Worm (Caenorhabditis elegans) whole organism, late embryonic: ENCODE data around the gene C04G6.13.

Experiments used
- C08G9.2 ChIP-seq: sonication (generic microtip); optimal IDR thresholded peaks from 2 replicates; lab custom pipeline; 2016; ENCODE audit warnings: mild to moderate bottlenecking, missing genetic modification characterization, moderate library complexity, missing compliant biosample characterization
- K09A11.1 ChIP-seq: sonication (generic microtip); optimal IDR thresholded peaks from 2 replicates; lab custom pipeline; 2017; ENCODE audit warnings: antibody characterized with exemption, mild to moderate bottlenecking, missing genetic modification characterization, missing compliant biosample characterization; ENCODE audit not compliant: insufficient read depth
- T23F11.4 ChIP-seq: fragments of 200-800 bp; sonication (Bioruptor generic); optimal IDR thresholded peaks from 2 replicates; lab custom pipeline; 2018; ENCODE audit warnings: mild to moderate bottlenecking, missing genetic modification characterization, missing compliant biosample characterization
- Y22D7AL.16 ChIP-seq: sonication (generic microtip); optimal IDR thresholded peaks from 2 replicates; lab custom pipeline; 2016; ENCODE audit warnings: missing genetic modification characterization, missing compliant biosample characterization
- ahr-1 ChIP-seq: sonication (generic microtip); optimal IDR thresholded peaks from 2 replicates; lab custom pipeline; 2016; ENCODE audit warnings: missing genetic modification characterization, missing compliant biosample characterization
- ama-1 ChIP-seq: fragments of 150-350 bp; optimal IDR thresholded peaks from 2 replicates; lab custom pipeline; 2014
- ceh-18 ChIP-seq: sonication (generic microtip); optimal IDR thresholded peaks from 2 replicates; lab custom pipeline; 2016; ENCODE audit warnings: missing genetic modification characterization, missing compliant biosample characterization
- ceh-19 ChIP-seq: fragments of 200-800 bp; sonication (Bioruptor generic); optimal IDR thresholded peaks from 2 replicates; lab custom pipeline; 2018; ENCODE audit warnings: mild to moderate bottlenecking, missing genetic modification characterization, missing compliant biosample characterization
- ceh-30 ChIP-seq: fragments of 150-350 bp; optimal IDR thresholded peaks from 2 replicates; lab custom pipeline; 2014; ENCODE audit warnings: missing biosample characterization, missing genetic modification characterization
- ceh-34 ChIP-seq: sonication (generic microtip); optimal IDR thresholded peaks from 2 replicates; lab custom pipeline; 2016; ENCODE audit warnings: mild to moderate bottlenecking, missing genetic modification characterization, missing compliant biosample characterization
- ceh-45 ChIP-seq: fragments of 200-800 bp; sonication (Bioruptor generic); IDR thresholded peaks from 2 replicates; pipeline ENCODE4 v1.3.6; 2022; ENCODE audit warnings: missing genetic modification reagents, missing genetic modification characterization, missing compliant biosample characterization
- ceh-48 ChIP-seq: sonication (generic microtip); optimal IDR thresholded peaks from 2 replicates; lab custom pipeline; 2016; ENCODE audit warnings: missing genetic modification characterization, inconsistent platforms, missing compliant biosample characterization
- che-1 ChIP-seq: sonication (generic microtip); optimal IDR thresholded peaks from 2 replicates; lab custom pipeline; 2016; ENCODE audit warnings: mild to moderate bottlenecking, missing genetic modification characterization, missing compliant biosample characterization
- elt-2 ChIP-seq: sonication (generic microtip); optimal IDR thresholded peaks from 2 replicates; lab custom pipeline; 2016; ENCODE audit warnings: missing genetic modification reagents, missing genetic modification characterization, missing compliant biosample characterization
- ets-4 ChIP-seq: sonication (generic microtip); optimal IDR thresholded peaks from 2 replicates; lab custom pipeline; 2016; ENCODE audit warnings: missing genetic modification characterization, missing compliant biosample characterization
- fkh-10 ChIP-seq: fragments of 150-350 bp; optimal IDR thresholded peaks from 2 replicates; lab custom pipeline; 2014; ENCODE audit warnings: missing biosample characterization, missing genetic modification reagents, missing genetic modification characterization
- fkh-6 ChIP-seq: sonication (generic microtip); optimal IDR thresholded peaks from 2 replicates; lab custom pipeline; 2016; ENCODE audit warnings: missing genetic modification characterization, missing compliant biosample characterization
- gmeb-2 ChIP-seq: sonication (generic microtip); optimal IDR thresholded peaks from 2 replicates; lab custom pipeline; 2016; ENCODE audit warnings: missing genetic modification characterization, inconsistent platforms, missing compliant biosample characterization
- hlh-30 ChIP-seq: sonication (generic microtip); optimal IDR thresholded peaks from 2 replicates; lab custom pipeline; 2017; ENCODE audit warnings: antibody characterized with exemption, missing genetic modification characterization, missing compliant biosample characterization; ENCODE audit not compliant: insufficient read depth
- hlh-8 ChIP-seq: sonication (generic microtip); optimal IDR thresholded peaks from 2 replicates; lab custom pipeline; 2016; ENCODE audit warnings: missing genotype, missing genetic modification characterization, missing compliant biosample characterization
- lim-6 ChIP-seq: sonication (generic microtip); optimal IDR thresholded peaks from 2 replicates; lab custom pipeline; 2016; ENCODE audit warnings: missing genetic modification characterization, missing compliant biosample characterization
- mec-3 ChIP-seq: sonication (generic microtip); optimal IDR thresholded peaks from 2 replicates; lab custom pipeline; 2016; ENCODE audit warnings: borderline replicate concordance, missing genetic modification characterization, missing compliant biosample characterization
- nfya-1 ChIP-seq: sonication (generic microtip); optimal IDR thresholded peaks from 2 replicates; lab custom pipeline; 2017; ENCODE audit warnings: missing genetic modification characterization, mild to moderate bottlenecking, missing compliant biosample characterization, antibody characterized with exemption, moderate library complexity
- nhr-11 ChIP-seq: fragments of 150-350 bp; optimal IDR thresholded peaks from 2 replicates; lab custom pipeline; 2014; ENCODE audit warnings: missing biosample characterization, missing genetic modification characterization
- npax-4 ChIP-seq: sonication (generic microtip); optimal IDR thresholded peaks from 2 replicates; lab custom pipeline; 2016; ENCODE audit warnings: missing genetic modification characterization, missing compliant biosample characterization
- odd-2 ChIP-seq: sonication (generic microtip); optimal IDR thresholded peaks from 2 replicates; lab custom pipeline; 2017; ENCODE audit warnings: antibody characterized with exemption, mild to moderate bottlenecking, missing genetic modification characterization, missing compliant biosample characterization
- pag-3 ChIP-seq: sonication (generic microtip); optimal IDR thresholded peaks from 2 replicates; lab custom pipeline; 2016; ENCODE audit warnings: missing compliant biosample characterization, missing genetic modification characterization, borderline replicate concordance
- pat-9 ChIP-seq: fragments of 200-800 bp; sonication (Bioruptor generic); optimal IDR thresholded peaks from 2 replicates; lab custom pipeline; 2018; ENCODE audit warnings: mild to moderate bottlenecking, missing genetic modification characterization, moderate library complexity, missing compliant biosample characterization
- pax-1 ChIP-seq: fragments of 150-350 bp; optimal IDR thresholded peaks from 2 replicates; lab custom pipeline; 2014; ENCODE audit warnings: missing biosample characterization, missing genetic modification characterization
- pha-4 ChIP-seq: fragments of 150-350 bp; optimal IDR thresholded peaks from 2 replicates; lab custom pipeline; 2018; ENCODE audit warnings: missing biosample characterization, missing genetic modification reagents, missing genetic modification characterization
- pros-1 ChIP-seq: fragments of 150-350 bp; optimal IDR thresholded peaks from 2 replicates; lab custom pipeline; 2014; ENCODE audit warnings: missing biosample characterization, missing genetic modification reagents, missing genetic modification characterization
- ref-2 ChIP-seq: sonication (generic microtip); optimal IDR thresholded peaks from 2 replicates; lab custom pipeline; 2016; ENCODE audit warnings: missing genetic modification characterization, missing compliant biosample characterization
- sox-2 ChIP-seq: fragments of 200-800 bp; sonication (Bioruptor generic); IDR thresholded peaks from 2 replicates; pipeline ENCODE4 v1.3.6; 2022; ENCODE audit warnings: missing genetic modification reagents, missing genetic modification characterization, missing compliant biosample characterization
- tbx-2 ChIP-seq: sonication (generic microtip); optimal IDR thresholded peaks from 2 replicates; lab custom pipeline; 2016; ENCODE audit warnings: missing genetic modification characterization, missing compliant biosample characterization
- tbx-7 ChIP-seq: sonication (generic microtip); optimal IDR thresholded peaks from 2 replicates; lab custom pipeline; 2016; ENCODE audit warnings: missing genotype, missing genetic modification characterization, missing compliant biosample characterization
- unc-3 ChIP-seq, 2 experiments: fragments of 200-800 bp in 1 of 2; sonication (Bioruptor generic) in 1 of 2; sonication (generic microtip) in 1 of 2; conservative IDR thresholded peaks in 1 of 2; optimal IDR thresholded peaks in 1 of 2; 2 replicates each; pipeline versions ENCODE4 v1.3.6 to Lab custom; 2016 to 2022; ENCODE audit warnings: missing compliant biosample characterization in 2 of 2, missing genetic modification characterization in 2 of 2, missing genetic modification reagents in 1 of 2
- unc-42 ChIP-seq: sonication (generic microtip); optimal IDR thresholded peaks from 2 replicates; lab custom pipeline; 2016; ENCODE audit warnings: missing genotype, missing genetic modification characterization, missing compliant biosample characterization
- unc-55 ChIP-seq: sonication (generic microtip); optimal IDR thresholded peaks from 2 replicates; lab custom pipeline; 2017; ENCODE audit warnings: missing biosample characterization, missing genetic modification reagents, missing genetic modification characterization
- unc-86 ChIP-seq: sonication (generic microtip); optimal IDR thresholded peaks from 2 replicates; lab custom pipeline; 2016; ENCODE audit warnings: missing genetic modification characterization, missing compliant biosample characterization

C04G6.13 gene

ce11 chrII:5071265-5071664, 22.8 kb upstream of the C04G6.13 start, which contains the start of gene C27A2.7:
Gene C27A2.7 (minus strand): TSS chrII:5071365.
- TF ChIP-seq C08G9.2 (tag; lab: Kevin White, UChicago) (no peak), fkh-10 (GFP tag; lab: Kevin White, UChicago) (no peak), che-1 (tag; lab: Kevin White, UChicago) (no peak), npax-4 (no peak), fkh-6 (no peak), mec-3 (no peak), ceh-30 (tag; lab: Kevin White, UChicago) (no peak), odd-2 (tag; lab: Kevin White, UChicago) (no peak), pax-1 (tag; lab: Kevin White, UChicago) (no peak), unc-86 (tag; lab: Kevin White, UChicago) (no peak), ceh-48 (tag; lab: Kevin White, UChicago) (no peak), ceh-18 (no peak), ceh-45 (GFP tag; lab: Robert Waterston, UW) (no peak), ama-1 (lab: Kevin White, UChicago) (no peak), gmeb-2 (tag; lab: Kevin White, UChicago) (no peak), sox-2 (GFP tag; lab: Robert Waterston, UW) (no peak), hlh-8 (tag; lab: Kevin White, UChicago) (no peak), unc-3 (GFP tag; conservative IDR thresholded peaks at IDR 0.05; lab: Robert Waterston, UW) (no peak), unc-3 (tag; optimal IDR thresholded peaks at IDR 0.05; lab: Kevin White, UChicago) (no peak), ets-4 (tag; lab: Kevin White, UChicago) (no peak), ceh-19 (GFP tag; lab: Kevin White, UChicago) (no peak)

ce11 chrII:5081124-5081913, 12.7 kb upstream of the C04G6.13 start, which contains the start of gene dsh-2:
Gene dsh-2 (minus strand): TSS chrII:5081174.
- no peak for TF ChIP-seq gmeb-2 (tag; lab: Kevin White, UChicago)
- TF ChIP-seq pat-9 (tag; lab: Kevin White, UChicago): no peak
- TF ChIP-seq pax-1 (tag; lab: Kevin White, UChicago): peak; percentile 86
- TF ChIP-seq unc-55 (GFP tag; lab: Kevin White, UChicago): peak; percentile 41
- TF ChIP-seq ceh-48 (tag; lab: Kevin White, UChicago): peak; percentile 25
- TF ChIP-seq tbx-2 (tag; lab: Kevin White, UChicago): peak; percentile 32
- TF ChIP-seq nfya-1 (tag; lab: Kevin White, UChicago): peak; percentile 39
- peak; percentile 65 for TF ChIP-seq unc-42
- TF ChIP-seq hlh-30 (tag; lab: Kevin White, UChicago): peak; percentile 52

DNA sequence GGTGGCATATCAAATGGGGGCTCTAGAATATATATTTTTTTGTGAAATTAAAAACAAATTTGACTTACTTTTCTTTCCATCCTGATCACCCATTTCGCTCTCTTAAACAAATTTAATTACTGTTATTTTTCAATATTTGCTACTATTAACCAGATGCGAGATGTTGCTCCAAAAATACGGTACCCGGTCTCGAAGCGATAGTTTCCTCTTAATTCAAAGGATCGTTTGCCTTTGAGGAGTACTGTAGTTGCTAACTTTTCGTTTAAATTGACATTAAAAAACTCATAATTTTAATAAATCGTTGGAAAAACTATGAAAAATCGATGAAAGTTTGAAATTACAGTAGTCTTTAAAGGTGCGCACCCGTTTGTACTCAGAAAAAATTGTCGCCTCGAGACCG, 10.7 kb upstream of the C04G6.13 start, which contains the start of gene C04G6.4:
Gene C04G6.4 (minus strand): TSS at position 101 of the 400 bp plus-strand sequence.
- no peak for TF ChIP-seq tbx-7 (tag; lab: Kevin White, UChicago)
- TF ChIP-seq T23F11.4 (GFP tag; lab: Kevin White, UChicago): no peak
- no peak for TF ChIP-seq pros-1 (tag; lab: Kevin White, UChicago)
- TF ChIP-seq Y22D7AL.16 (tag; lab: Kevin White, UChicago): no peak
- no peak for TF ChIP-seq pha-4 (tag; lab: Kevin White, UChicago)
- no peak for TF ChIP-seq ceh-30 (tag; lab: Kevin White, UChicago)
- TF ChIP-seq ceh-34 (tag; lab: Kevin White, UChicago): no peak
- TF ChIP-seq K09A11.1 (tag; lab: Kevin White, UChicago): no peak
- TF ChIP-seq che-1 (tag; lab: Kevin White, UChicago): no peak
- TF ChIP-seq lim-6 (tag; lab: Kevin White, UChicago): no peak
- no peak for TF ChIP-seq unc-3 (GFP tag; conservative IDR thresholded peaks at IDR 0.05; lab: Robert Waterston, UW)
- TF ChIP-seq unc-3 (tag; optimal IDR thresholded peaks at IDR 0.05; lab: Kevin White, UChicago): no peak
- TF ChIP-seq nhr-11 (tag; lab: Kevin White, UChicago): no peak
- TF ChIP-seq pag-3 (tag; lab: Kevin White, UChicago): no peak
- no peak for TF ChIP-seq nfya-1 (tag; lab: Kevin White, UChicago)
- TF ChIP-seq elt-2 (tag; lab: Kevin White, UChicago): no peak
- TF ChIP-seq ahr-1: no peak
- no peak for TF ChIP-seq ref-2 (tag; lab: Kevin White, UChicago)
- TF ChIP-seq, all 69 proteins: peak for 0
